Fruit fly (Drosophila melanogaster) S2 (cell line): Measurements from ENCODE around the gene wnd.

Source experiments
- CG8478 ChIP-seq: fragments of >200 bp; optimal IDR thresholded peaks from 2 replicates; lab custom pipeline; 2018
- CTCF ChIP-seq, 2 experiments: fragments of >200 bp; optimal IDR thresholded peaks; 2 replicates each; lab custom pipeline; 2018

wnd gene

dm6 chr3L:19635478-19635996 is at the start of gene wnd:
TSS of gene wnd (minus strand) at chr3L:19635783.
- TF ChIP-seq CG8478 (lab: Kevin White, UChicago) (no peak), CTCF (optimal IDR thresholded peaks at IDR 0.05; lab: Kevin White, UChicago) (no peak)

- TF ChIP-seq CTCF (optimal IDR thresholded peaks at IDR 0.05; lab: Kevin White, UChicago), result no peak
- no peak for TF ChIP-seq CG8478 (lab: Kevin White, UChicago)
Observed at dm6 chr3L:19683520-19683919, 47.9 kb upstream of the wnd start.

dm6 chr3L:19682902-19683301 is 47.3 kb upstream of the wnd start:
- no peak for TF ChIP-seq CTCF (optimal IDR thresholded peaks at IDR 0.05; lab: Kevin White, UChicago)
- TF ChIP-seq CG8478 (lab: Kevin White, UChicago), result no peak

- TF ChIP-seq CG8478 (lab: Kevin White, UChicago), result no peak
- TF ChIP-seq CTCF (optimal IDR thresholded peaks at IDR 0.05; lab: Kevin White, UChicago), result no peak
Observed at dm6 chr3L:19676050-19676449, 40.5 kb upstream of the wnd start.

dm6 chr3L:19674317-19674716 is 38.7 kb upstream of the wnd start:
- no peak for TF ChIP-seq CTCF (optimal IDR thresholded peaks at IDR 0.05; lab: Kevin White, UChicago)
- no peak for TF ChIP-seq CG8478 (lab: Kevin White, UChicago)

- TF ChIP-seq CTCF (optimal IDR thresholded peaks at IDR 0.05; lab: Kevin White, UChicago) (no peak), CG8478 (lab: Kevin White, UChicago) (no peak)
Observed at dm6 chr3L:19670492-19670891, 34.9 kb upstream of the wnd start.

dm6 chr3L:19665059-19665626 is 29.6 kb upstream of the wnd start:
- no peak for TF ChIP-seq CTCF (optimal IDR thresholded peaks at IDR 0.05; lab: Kevin White, UChicago)
- no peak for TF ChIP-seq CG8478 (lab: Kevin White, UChicago)

- no peak for TF ChIP-seq CG8478 (lab: Kevin White, UChicago)
- no peak for TF ChIP-seq CTCF (optimal IDR thresholded peaks at IDR 0.05; lab: Kevin White, UChicago)
Observed at dm6 chr3L:19663605-19664230, 28.1 kb upstream of the wnd start, which contains the start of gene tey. TSS of gene tey (minus strand) at chr3L:19664104.

- TF ChIP-seq CG8478 (lab: Kevin White, UChicago) (no peak), CTCF (optimal IDR thresholded peaks at IDR 0.05; lab: Kevin White, UChicago) (no peak)
Observed at dm6 chr3L:19662892-19663291, 27.3 kb upstream of the wnd start.

- TF ChIP-seq CTCF (optimal IDR thresholded peaks at IDR 0.05; lab: Kevin White, UChicago), result no peak
- no peak for TF ChIP-seq CG8478 (lab: Kevin White, UChicago)
Observed at dm6 chr3L:19655923-19656322, 20.3 kb upstream of the wnd start.

dm6 chr3L:19653470-19653869 is 17.9 kb upstream of the wnd start:
- TF ChIP-seq CG8478 (lab: Kevin White, UChicago) (no peak), CTCF (optimal IDR thresholded peaks at IDR 0.05; lab: Kevin White, UChicago) (no peak)

- TF ChIP-seq CG8478 (lab: Kevin White, UChicago) (no peak), CTCF (optimal IDR thresholded peaks at IDR 0.05; lab: Kevin White, UChicago) (peak in 1 of 2 experiments; percentile 52)
Observed at dm6 chr3L:19650588-19650987, 15.0 kb upstream of the wnd start.

dm6 chr3L:19650121-19650520 is 14.5 kb upstream of the wnd start:
- TF ChIP-seq CTCF (optimal IDR thresholded peaks at IDR 0.05; lab: Kevin White, UChicago), result no peak
- TF ChIP-seq CG8478 (lab: Kevin White, UChicago), result no peak

- no peak for TF ChIP-seq CTCF (optimal IDR thresholded peaks at IDR 0.05; lab: Kevin White, UChicago)
- no peak for TF ChIP-seq CG8478 (lab: Kevin White, UChicago)
Observed at dm6 chr3L:19649374-19649948, 13.9 kb upstream of the wnd start, which contains the start of gene Oat. TSS of gene Oat (minus strand) at chr3L:19649851.

- TF ChIP-seq CTCF (optimal IDR thresholded peaks at IDR 0.05; lab: Kevin White, UChicago), result no peak
- no peak for TF ChIP-seq CG8478 (lab: Kevin White, UChicago)
Observed at dm6 chr3L:19648648-19649047, 13.1 kb upstream of the wnd start.
